In the genomic region with DNA sequence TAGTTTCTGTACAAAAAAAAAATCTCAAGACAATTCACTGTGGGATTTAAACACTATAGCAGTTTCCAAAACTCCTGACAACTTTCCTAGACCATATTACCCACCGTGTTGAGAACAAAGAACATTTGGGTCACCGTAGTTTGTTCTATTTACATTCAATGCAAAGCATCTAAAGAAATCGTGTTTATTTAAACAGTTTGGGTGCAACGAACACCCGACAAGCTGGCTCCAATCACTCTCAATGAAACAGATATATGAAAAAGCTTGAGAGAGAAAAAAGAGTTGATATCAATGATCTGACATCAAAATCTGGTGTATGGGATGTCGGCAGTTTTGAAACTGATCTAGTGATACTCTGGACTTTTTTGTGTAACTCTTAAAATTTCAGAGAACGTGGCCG, we compare ENCODE assay signal across 1 worm cellular context.
TF ChIP-seq lines count a peak whose summit lies in the region.

No protein-coding gene starts in this region.

TF ChIP-seq in whole organism, L1 larva, 84 proteins besides CTCF, POLR2A, EP300 and RAD21 (continued from another document):
- peak; percentile 22; the same call in 1 of the 2 replicates for TF ChIP-seq nhr-19 (GFP tag; conservative IDR thresholded peaks at IDR 0.05; lab: Robert Waterston, UW)
- no peak for TF ChIP-seq fkh-10 (GFP tag; optimal IDR thresholded peaks at IDR 0.05; lab: Kevin White, UChicago)
- peak; percentile 42 for TF ChIP-seq tbx-2 (tag; optimal IDR thresholded peaks at IDR 0.05; lab: Kevin White, UChicago)
- TF ChIP-seq lin-15B (tag; optimal IDR thresholded peaks at IDR 0.05; lab: Kevin White, UChicago): no peak
- TF ChIP-seq ztf-11 (tag; optimal IDR thresholded peaks at IDR 0.05; lab: Kevin White, UChicago): no peak
- no peak for TF ChIP-seq nhr-12 (tag; optimal IDR thresholded peaks at IDR 0.05; lab: Kevin White, UChicago)
- TF ChIP-seq grh-1 (GFP tag; IDR thresholded peaks at IDR 0.05; lab: Robert Waterston, UW): no peak
- TF ChIP-seq lsy-2 (tag; optimal IDR thresholded peaks at IDR 0.05; lab: Kevin White, UChicago): peak; percentile 14 to 16
- no peak for TF ChIP-seq C34B4.2 (tag; optimal IDR thresholded peaks at IDR 0.05; lab: Kevin White, UChicago)
- no peak for TF ChIP-seq ceh-8 (GFP tag; optimal IDR thresholded peaks at IDR 0.05; lab: Kevin White, UChicago)
- no peak for TF ChIP-seq fkh-8 (tag; optimal IDR thresholded peaks at IDR 0.05; lab: Kevin White, UChicago)
- TF ChIP-seq ztf-4 (tag; optimal IDR thresholded peaks at IDR 0.05; lab: Kevin White, UChicago): peak; percentile 29
- peak; percentile 34 for TF ChIP-seq lin-14 (GFP tag; optimal IDR thresholded peaks at IDR 0.05; lab: Kevin White, UChicago)
- TF ChIP-seq pqm-1 (tag; optimal IDR thresholded peaks at IDR 0.05; lab: Kevin White, UChicago): no peak
- TF ChIP-seq nhr-20 (tag; optimal IDR thresholded peaks at IDR 0.05; lab: Kevin White, UChicago): peak; percentile 5
- TF ChIP-seq egl-13 (tag; optimal IDR thresholded peaks at IDR 0.05; lab: Kevin White, UChicago): no peak
- no peak for TF ChIP-seq unc-130 (tag; optimal IDR thresholded peaks at IDR 0.05; lab: Kevin White, UChicago)
